Fruit fly (Drosophila melanogaster): ENCODE data around the gene P5cr.

P5cr gene

DNA sequence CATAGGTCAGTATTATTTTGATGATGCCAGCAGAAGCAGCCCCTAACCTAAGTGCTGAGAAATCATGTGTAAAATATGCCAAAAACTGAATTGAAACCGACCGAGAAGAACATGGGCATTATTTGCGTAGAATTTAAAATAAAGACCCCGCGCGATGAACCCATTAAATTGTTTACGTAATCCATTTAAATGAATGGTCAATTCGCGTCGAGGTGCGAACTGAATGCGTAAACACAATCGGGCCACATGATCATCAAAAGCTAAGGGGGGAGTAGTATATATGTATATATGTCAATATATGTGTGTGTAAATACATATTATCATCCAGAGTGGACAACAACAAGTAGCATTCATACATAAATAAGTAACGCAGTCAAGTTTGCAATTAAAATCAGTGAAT lies 31.4 kb downstream of the P5cr start (continued):
- TF ChIP-seq otp (GFP tag; IDR thresholded peaks at IDR 0.05) (peak; percentile 59; the same call in 1 of the 3 replicates), lbe (GFP tag; optimal IDR thresholded peaks at IDR 0.05) (no peak), vvl (GFP tag; IDR thresholded peaks at IDR 0.05) (peak; percentile 11; the same call in 1 of the 2 replicates), da (GFP tag; optimal IDR thresholded peaks at IDR 0.05) (no peak), lilli (GFP tag; optimal IDR thresholded peaks at IDR 0.05) (no peak), zfh2 (GFP tag; optimal IDR thresholded peaks at IDR 0.05) (no peak), CG15269 (tag; optimal IDR thresholded peaks at IDR 0.05) (peak; percentile 4), onecut (GFP tag; IDR thresholded peaks at IDR 0.05) (no peak), Stat92E (GFP tag; optimal IDR thresholded peaks at IDR 0.05) (no peak), hkb (optimal IDR thresholded peaks at IDR 0.05) (no peak), hkb (GFP tag; IDR thresholded peaks at IDR 0.05) (0 out of 2 replicates have a peak, but pooled peaks have one; percentile 6), Eip74EF (GFP tag; optimal IDR thresholded peaks at IDR 0.05) (peak in 1 of 2 experiments; percentile 13), nau (GFP tag; optimal IDR thresholded peaks at IDR 0.05) (peak; percentile 17), NfI (GFP tag; optimal IDR thresholded peaks at IDR 0.05) (no peak), CG17912 (GFP tag; optimal IDR thresholded peaks at IDR 0.05) (no peak), CG10959 (GFP tag; IDR thresholded peaks at IDR 0.05) (no peak), CG12236 (GFP tag; optimal IDR thresholded peaks at IDR 0.05) (no peak), wek (GFP tag; optimal IDR thresholded peaks at IDR 0.05) (peak; percentile 22), sd (tag; optimal IDR thresholded peaks at IDR 0.05) (peak; percentile 30), aop (GFP tag; IDR thresholded peaks at IDR 0.05) (no peak), CG12769 (tag; optimal IDR thresholded peaks at IDR 0.05) (peak; percentile 32), HmgD (GFP tag; optimal IDR thresholded peaks at IDR 0.05) (no peak), ATbp (GFP tag; optimal IDR thresholded peaks at IDR 0.05) (peak; percentile 28), chinmo (GFP tag; IDR thresholded peaks at IDR 0.05; ENCODE audit: partially characterized antibody) (0 out of 4 replicates have a peak, but pooled peaks have one; percentile 15), CG13624 (GFP tag; optimal IDR thresholded peaks at IDR 0.05) (no peak), dati (GFP tag; IDR thresholded peaks at IDR 0.05) (no peak), Dek (tag; optimal IDR thresholded peaks at IDR 0.05) (no peak), Spps (tag; optimal IDR thresholded peaks at IDR 0.05) (no peak), Ets65A (GFP tag) (no peak), Kr (GFP tag; optimal IDR thresholded peaks at IDR 0.05) (no peak), Jarid2 (GFP tag; optimal IDR thresholded peaks at IDR 0.05) (no peak), CG7987 (GFP tag; optimal IDR thresholded peaks at IDR 0.05) (peak; percentile 17), CG2678 (tag; optimal IDR thresholded peaks at IDR 0.05) (peak; percentile 22), cas (GFP tag; IDR thresholded peaks at IDR 0.05) (no peak), Mrtf (GFP tag; IDR thresholded peaks at IDR 0.05) (no peak), luna (GFP tag; optimal IDR thresholded peaks at IDR 0.05) (no peak), B-H1 (GFP tag; IDR thresholded peaks at IDR 0.05) (no peak), CG9817 (tag; optimal IDR thresholded peaks at IDR 0.05) (no peak), CHES-1-like (GFP tag; optimal IDR thresholded peaks at IDR 0.05) (no peak), HLH4C (GFP tag; IDR thresholded peaks at IDR 0.05; ENCODE audit: partially characterized antibody) (no peak), tin (GFP tag; optimal IDR thresholded peaks at IDR 0.05) (no peak), fd96Cb (tag; optimal IDR thresholded peaks at IDR 0.05) (no peak), Fer3 (tag; optimal IDR thresholded peaks at IDR 0.05) (no peak), CG3995 (GFP tag; optimal IDR thresholded peaks at IDR 0.05) (no peak), Hr39 (optimal IDR thresholded peaks at IDR 0.05) (no peak), Med (GFP tag) (peak; percentile 20), CG4707 (GFP tag; optimal IDR thresholded peaks at IDR 0.05) (no peak), Nf-YA (GFP tag; IDR thresholded peaks at IDR 0.05) (no peak), lmd (GFP tag; IDR thresholded peaks at IDR 0.05) (no peak), Asciz (GFP tag; optimal IDR thresholded peaks at IDR 0.05) (peak; percentile 54), prd (optimal IDR thresholded peaks at IDR 0.05) (no peak), prd (GFP tag; IDR thresholded peaks at IDR 0.05) (no peak)
